ENCODE assay signal across 1 worm cellular context in the genomic region with DNA sequence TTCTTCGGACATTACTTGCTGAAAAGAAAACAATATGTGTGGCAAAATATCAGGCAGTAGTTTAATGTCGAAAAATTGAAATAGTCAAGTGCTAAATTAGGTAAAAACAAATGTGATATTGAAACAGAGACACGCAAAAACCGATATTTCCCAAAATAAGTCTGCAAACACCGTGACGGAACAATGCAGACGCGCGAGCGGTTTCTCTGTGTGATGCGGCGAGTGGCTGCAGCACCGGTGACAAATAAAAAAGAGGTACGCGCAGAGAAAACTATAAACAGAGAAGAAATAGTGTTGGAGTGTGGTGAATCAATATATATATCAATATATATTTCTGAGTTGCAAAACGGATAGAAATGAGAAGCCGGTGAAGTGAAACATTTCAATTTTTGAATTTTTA.
TF ChIP-seq lines count a peak whose summit lies in the region.

A gene (minus strand): TSS at position 18 of the 400 bp plus-strand sequence.

TF ChIP-seq in whole organism, L1 larva, 84 proteins besides CTCF, POLR2A, EP300 and RAD21 (continued from another document):
- TF ChIP-seq lsy-2 (tag; optimal IDR thresholded peaks at IDR 0.05; lab: Kevin White, UChicago) (peak; percentile 70 to 75), nhr-11 (tag; optimal IDR thresholded peaks at IDR 0.05; lab: Kevin White, UChicago) (no peak), fos-1 (tag; optimal IDR thresholded peaks at IDR 0.05; lab: Kevin White, UChicago) (peak; percentile 5), hlh-4 (tag; optimal IDR thresholded peaks at IDR 0.05; lab: Kevin White, UChicago) (no peak), rnt-1 (tag; optimal IDR thresholded peaks at IDR 0.05; lab: Kevin White, UChicago) (peak; percentile 60), egl-13 (tag; optimal IDR thresholded peaks at IDR 0.05; lab: Kevin White, UChicago) (peak; percentile 38), nhr-76 (tag; optimal IDR thresholded peaks at IDR 0.05; lab: Kevin White, UChicago) (no peak), nhr-71 (tag; optimal IDR thresholded peaks at IDR 0.05; lab: Kevin White, UChicago) (peak; percentile 77), nhr-84 (tag; optimal IDR thresholded peaks at IDR 0.05; lab: Kevin White, UChicago) (no peak), tbx-2 (tag; optimal IDR thresholded peaks at IDR 0.05; lab: Kevin White, UChicago) (peak; percentile 74), lin-15B (tag; optimal IDR thresholded peaks at IDR 0.05; lab: Kevin White, UChicago) (no peak), lin-35 (GFP tag; optimal IDR thresholded peaks at IDR 0.05; lab: Kevin White, UChicago) (peak; percentile 69 to 83), mdl-1 (tag; optimal IDR thresholded peaks at IDR 0.05; lab: Kevin White, UChicago) (peak in 1 of 2 experiments; percentile 71), mab-9 (GFP tag; IDR thresholded peaks at IDR 0.05; lab: Robert Waterston, UW) (no peak), nhr-237 (tag; optimal IDR thresholded peaks at IDR 0.05; lab: Kevin White, UChicago) (no peak), nhr-19 (GFP tag; conservative IDR thresholded peaks at IDR 0.05; lab: Robert Waterston, UW) (peak; percentile 64), lin-13 (GFP tag; optimal IDR thresholded peaks at IDR 0.05; lab: Kevin White, UChicago) (no peak), sup-37 (GFP tag; optimal IDR thresholded peaks at IDR 0.05; lab: Kevin White, UChicago) (peak; percentile 44), snu-23 (GFP tag; optimal IDR thresholded peaks at IDR 0.05; lab: Kevin White, UChicago) (peak; percentile 88), ets-5 (GFP tag; IDR thresholded peaks at IDR 0.05; lab: Robert Waterston, UW) (no peak), sox-4 (tag; optimal IDR thresholded peaks at IDR 0.05; lab: Kevin White, UChicago) (no peak), mef-2 (tag; optimal IDR thresholded peaks at IDR 0.05; lab: Kevin White, UChicago) (peak; percentile 45), pqm-1 (tag; optimal IDR thresholded peaks at IDR 0.05; lab: Kevin White, UChicago) (no peak), ztf-4 (tag; optimal IDR thresholded peaks at IDR 0.05; lab: Kevin White, UChicago) (peak; percentile 1), unc-86 (tag; optimal IDR thresholded peaks at IDR 0.05; lab: Kevin White, UChicago) (peak; percentile 50), ceh-63 (GFP tag; optimal IDR thresholded peaks at IDR 0.05; lab: Kevin White, UChicago) (no peak)
TF ChIP-seq in whole organism, L1 larva: peak in this region for 41.
